Worm (Caenorhabditis elegans) whole organism, L2 larva: Measurements from ENCODE around the gene T13A10.64.

ENCODE experiments used
- C34F6.9 ChIP-seq: fragments of 150-350 bp; optimal IDR thresholded peaks from 2 replicates; lab custom pipeline; 2014; ENCODE audit warnings: missing biosample characterization, missing genetic modification characterization
- F13H6.1 ChIP-seq: sonication (generic microtip); optimal IDR thresholded peaks from 2 replicates; lab custom pipeline; 2016; ENCODE audit warnings: missing genetic modification characterization, missing compliant biosample characterization
- R02D3.7 ChIP-seq: fragments of 150-350 bp; optimal IDR thresholded peaks from 2 replicates; lab custom pipeline; 2014; ENCODE audit warnings: missing biosample characterization, missing genetic modification characterization
- Y55F3AM.14 ChIP-seq: fragments of 200-800 bp; sonication (Bioruptor generic); optimal IDR thresholded peaks from 2 replicates; lab custom pipeline; 2018; ENCODE audit warnings: mild to moderate bottlenecking, missing genetic modification characterization, missing compliant biosample characterization
- ZK546.5 ChIP-seq: sonication (generic microtip); optimal IDR thresholded peaks from 2 replicates; lab custom pipeline; 2017; ENCODE audit warnings: missing biosample characterization, missing genetic modification characterization
- alr-1 ChIP-seq: fragments of 150-350 bp; optimal IDR thresholded peaks from 2 replicates; lab custom pipeline; 2014; ENCODE audit warnings: missing biosample characterization, missing genetic modification characterization
- aly-2 ChIP-seq: fragments of 150-350 bp; optimal IDR thresholded peaks from 2 replicates; lab custom pipeline; 2014; ENCODE audit warnings: missing biosample characterization, missing genetic modification characterization
- ama-1 ChIP-seq: fragments of 150-350 bp; optimal IDR thresholded peaks from 2 replicates; lab custom pipeline; 2018; ENCODE audit warnings: inconsistent platforms
- blmp-1 ChIP-seq: sonication (generic microtip); optimal IDR thresholded peaks from 2 replicates; lab custom pipeline; 2017; ENCODE audit warnings: missing genetic modification characterization, mild to moderate bottlenecking, missing compliant biosample characterization, antibody characterized with exemption, moderate library complexity; ENCODE audit not compliant: insufficient read depth
- ceh-16 ChIP-seq: fragments of 150-350 bp; optimal IDR thresholded peaks from 2 replicates; lab custom pipeline; 2014; ENCODE audit warnings: missing biosample characterization, missing genetic modification characterization
- ceh-82 ChIP-seq: fragments of 150-350 bp; optimal IDR thresholded peaks from 2 replicates; lab custom pipeline; 2014; ENCODE audit warnings: missing biosample characterization, missing genetic modification characterization
- crh-2 ChIP-seq: sonication (generic microtip); optimal IDR thresholded peaks from 2 replicates; lab custom pipeline; 2017; ENCODE audit warnings: missing biosample characterization, missing genetic modification characterization
- dmd-4 ChIP-seq: sonication (generic microtip); optimal IDR thresholded peaks from 2 replicates; lab custom pipeline; 2017; ENCODE audit warnings: missing biosample characterization, missing genetic modification characterization
- egl-27 ChIP-seq: sonication (generic microtip); optimal IDR thresholded peaks from 3 replicates; lab custom pipeline; 2017; ENCODE audit warnings: missing biosample characterization, missing genetic modification reagents, missing genetic modification characterization
- elt-1 ChIP-seq: fragments of 150-350 bp; optimal IDR thresholded peaks from 2 replicates; lab custom pipeline; 2014; ENCODE audit warnings: missing biosample characterization, missing genetic modification characterization
- elt-3 ChIP-seq: sonication (generic microtip); optimal IDR thresholded peaks from 2 replicates; lab custom pipeline; 2017; ENCODE audit warnings: missing biosample characterization, missing genetic modification characterization
- fos-1 ChIP-seq: fragments of 150-350 bp; optimal IDR thresholded peaks from 2 replicates; lab custom pipeline; 2014; ENCODE audit warnings: missing biosample characterization, missing genetic modification characterization
- gmeb-1 ChIP-seq: fragments of 150-350 bp; optimal IDR thresholded peaks from 2 replicates; lab custom pipeline; 2014; ENCODE audit warnings: missing biosample characterization, missing genetic modification characterization
- lin-11 ChIP-seq: fragments of 150-350 bp; sonication (generic microtip); optimal IDR thresholded peaks from 2 replicates; lab custom pipeline; 2014; ENCODE audit warnings: missing biosample characterization, missing genetic modification characterization, inconsistent platforms, mixed read lengths
- lin-13 ChIP-seq: fragments of 150-350 bp; optimal IDR thresholded peaks from 2 replicates; lab custom pipeline; 2014; ENCODE audit warnings: missing biosample characterization, missing genetic modification reagents, missing genetic modification characterization
- lsy-2 ChIP-seq, 2 experiments: fragments of 150-350 bp in 1 of 2; sonication (generic microtip) in 1 of 2; optimal IDR thresholded peaks; 2 replicates each; lab custom pipeline; 2014 to 2017; ENCODE audit warnings: missing biosample characterization in 2 of 2, missing genetic modification characterization in 2 of 2
- mab-5 ChIP-seq: fragments of 150-350 bp; optimal IDR thresholded peaks from 2 replicates; lab custom pipeline; 2014; ENCODE audit warnings: missing biosample characterization, missing genetic modification characterization
- mdl-1 ChIP-seq, 2 experiments: fragments of 150-350 bp in 1 of 2; sonication (generic microtip) in 1 of 2; optimal IDR thresholded peaks; 2 replicates each; lab custom pipeline; 2017; ENCODE audit warnings: missing biosample characterization in 2 of 2, missing genetic modification characterization in 2 of 2
- nhr-10 ChIP-seq: sonication (generic microtip); optimal IDR thresholded peaks from 2 replicates; lab custom pipeline; 2017; ENCODE audit warnings: missing biosample characterization, missing genetic modification characterization
- nhr-11 ChIP-seq: fragments of 150-350 bp; optimal IDR thresholded peaks from 2 replicates; lab custom pipeline; 2014; ENCODE audit warnings: missing biosample characterization, missing genetic modification characterization
- nhr-129 ChIP-seq: fragments of 150-350 bp; optimal IDR thresholded peaks from 2 replicates; lab custom pipeline; 2014; ENCODE audit warnings: missing biosample characterization, missing genetic modification characterization
- nhr-21 ChIP-seq: fragments of 150-350 bp; optimal IDR thresholded peaks from 2 replicates; lab custom pipeline; 2014; ENCODE audit warnings: missing biosample characterization, missing genetic modification characterization
- nhr-23 ChIP-seq: fragments of 150-350 bp; optimal IDR thresholded peaks from 2 replicates; lab custom pipeline; 2014; ENCODE audit warnings: missing biosample characterization, missing genetic modification reagents, missing genetic modification characterization
- nhr-25 ChIP-seq: fragments of 150-350 bp; sonication (generic microtip); optimal IDR thresholded peaks from 3 replicates; lab custom pipeline; 2014; ENCODE audit warnings: missing biosample characterization, missing genetic modification characterization
- nhr-6 ChIP-seq: fragments of 150-350 bp; optimal IDR thresholded peaks from 2 replicates; lab custom pipeline; 2014; ENCODE audit warnings: missing biosample characterization, missing genetic modification characterization
- nhr-77 ChIP-seq: fragments of 150-350 bp; optimal IDR thresholded peaks from 2 replicates; lab custom pipeline; 2014; ENCODE audit warnings: missing biosample characterization, missing genetic modification characterization
- sem-4 ChIP-seq: fragments of 150-350 bp; optimal IDR thresholded peaks from 2 replicates; lab custom pipeline; 2014; ENCODE audit warnings: missing biosample characterization, missing genetic modification reagents, missing genetic modification characterization
- skn-1 ChIP-seq: sonication (generic microtip); optimal IDR thresholded peaks from 2 replicates; lab custom pipeline; 2017; ENCODE audit warnings: missing biosample characterization, missing genetic modification characterization
- sma-3 ChIP-seq: sonication (generic microtip); optimal IDR thresholded peaks from 2 replicates; lab custom pipeline; 2016; ENCODE audit warnings: missing genetic modification reagents, missing genetic modification characterization, missing compliant biosample characterization
- sma-9 ChIP-seq, 2 experiments: fragments of 150-350 bp in 1 of 2; sonication (generic microtip) in 1 of 2; optimal IDR thresholded peaks; 2 replicates each; lab custom pipeline; 2014 to 2016; ENCODE audit warnings: missing genetic modification characterization in 2 of 2, mild to moderate bottlenecking in 1 of 2, missing biosample characterization in 1 of 2, missing compliant biosample characterization in 1 of 2, missing genetic modification reagents in 1 of 2, moderate library complexity in 1 of 2
- snpc-4 ChIP-seq: fragments of 150-350 bp; optimal IDR thresholded peaks from 2 replicates; lab custom pipeline; 2014; ENCODE audit warnings: missing biosample characterization, missing genetic modification characterization
- unc-39 ChIP-seq: fragments of 150-350 bp; optimal IDR thresholded peaks from 2 replicates; lab custom pipeline; 2014; ENCODE audit warnings: missing biosample characterization, missing genetic modification characterization
- unc-55 ChIP-seq: fragments of 150-350 bp; sonication (generic microtip); optimal IDR thresholded peaks from 3 replicates; lab custom pipeline; 2014; ENCODE audit warnings: missing biosample characterization, missing genetic modification reagents, missing genetic modification characterization
- zag-1 ChIP-seq: fragments of 150-350 bp; optimal IDR thresholded peaks from 2 replicates; lab custom pipeline; 2014; ENCODE audit warnings: missing biosample characterization, missing genetic modification characterization
- ztf-4 ChIP-seq: fragments of 150-350 bp; optimal IDR thresholded peaks from 2 replicates; lab custom pipeline; 2014; ENCODE audit warnings: missing biosample characterization, missing genetic modification characterization

T13A10.64 gene

ce11 chrIV:6254635-6255034 lies at the start of gene T13A10.64:
Gene T13A10.64 (plus strand): TSS chrIV:6254935.
- TF ChIP-seq unc-39 (tag; lab: Kevin White, UChicago) (no peak), skn-1 (no peak), Y55F3AM.14 (GFP tag; lab: Kevin White, UChicago) (no peak), ceh-82 (tag; lab: Kevin White, UChicago) (no peak), unc-55 (GFP tag; lab: Kevin White, UChicago) (no peak), C34F6.9 (no peak), mdl-1 (tag; optimal IDR thresholded peaks at IDR 0.05; lab: Kevin White, UChicago) (no peak), ztf-4 (tag; lab: Kevin White, UChicago) (no peak), egl-27 (tag; lab: Kevin White, UChicago) (no peak), zag-1 (tag; lab: Kevin White, UChicago) (no peak), crh-2 (tag; lab: Kevin White, UChicago) (no peak), R02D3.7 (no peak), blmp-1 (no peak), elt-1 (tag; lab: Kevin White, UChicago) (no peak), nhr-23 (tag; lab: Kevin White, UChicago) (no peak), aly-2 (no peak), ZK546.5 (tag; lab: Kevin White, UChicago) (no peak)

- TF ChIP-seq crh-2 (tag; lab: Kevin White, UChicago): peak; percentile 72
- TF ChIP-seq ZK546.5 (tag; lab: Kevin White, UChicago): no peak
- TF ChIP-seq skn-1: no peak
- no peak for TF ChIP-seq dmd-4 (tag; lab: Kevin White, UChicago)
- peak; percentile 58 for TF ChIP-seq sem-4
- TF ChIP-seq nhr-77 (tag; lab: Kevin White, UChicago): no peak
- TF ChIP-seq snpc-4 (tag; lab: Kevin White, UChicago): peak; percentile 71
- TF ChIP-seq elt-3: no peak
- TF ChIP-seq nhr-6 (tag; lab: Kevin White, UChicago): peak; percentile 21
- peak; percentile 93 for TF ChIP-seq unc-55 (GFP tag; lab: Kevin White, UChicago)
- TF ChIP-seq lsy-2 (tag; optimal IDR thresholded peaks at IDR 0.05; lab: Kevin White, UChicago): peak; percentile 83 to 90
- TF ChIP-seq F13H6.1 (tag; lab: Kevin White, UChicago): peak; percentile 90
- TF ChIP-seq R02D3.7: peak; percentile 67
- TF ChIP-seq gmeb-1 (tag; lab: Kevin White, UChicago): peak; percentile 97
- TF ChIP-seq Y55F3AM.14 (GFP tag; lab: Kevin White, UChicago): peak; percentile 6
- peak; percentile 42 for TF ChIP-seq fos-1 (tag; lab: Kevin White, UChicago)
- TF ChIP-seq zag-1 (tag; lab: Kevin White, UChicago): no peak
- no peak for TF ChIP-seq ama-1 (lab: Kevin White, UChicago)
- peak; percentile 94 for TF ChIP-seq sma-9 (GFP tag; optimal IDR thresholded peaks at IDR 0.05; lab: Kevin White, UChicago)
- no peak for TF ChIP-seq sma-9 (tag; optimal IDR thresholded peaks at IDR 0.05; lab: Kevin White, UChicago)
- TF ChIP-seq lin-11: peak; percentile 62
- TF ChIP-seq ceh-82 (tag; lab: Kevin White, UChicago): no peak
- no peak for TF ChIP-seq alr-1 (tag; lab: Kevin White, UChicago)
- no peak for TF ChIP-seq ceh-16
- TF ChIP-seq lin-13 (GFP tag; lab: Kevin White, UChicago): peak; percentile 79
- peak; percentile 93 for TF ChIP-seq sma-3 (GFP tag; lab: Kevin White, UChicago)
- peak; percentile 82 for TF ChIP-seq nhr-25 (tag; lab: Kevin White, UChicago)
- peak; percentile 14 for TF ChIP-seq nhr-10
- peak; percentile 81 for TF ChIP-seq mab-5 (tag; lab: Kevin White, UChicago)
- TF ChIP-seq blmp-1: peak; percentile 22
- TF ChIP-seq nhr-21 (tag; lab: Kevin White, UChicago): peak; percentile 69
- TF ChIP-seq mdl-1 (tag; optimal IDR thresholded peaks at IDR 0.05; lab: Kevin White, UChicago): no peak
- TF ChIP-seq C34F6.9: peak; percentile 87
Observed at ce11 chrIV:6206294-6206776, 48.4 kb upstream of the T13A10.64 start, which contains the start of gene C49A9.10. Gene C49A9.10 (minus strand): TSS chrIV:6206344.

- TF ChIP-seq mdl-1 (tag; optimal IDR thresholded peaks at IDR 0.05; lab: Kevin White, UChicago) (no peak), elt-3 (no peak), skn-1 (no peak), nhr-11 (tag; lab: Kevin White, UChicago) (no peak), sma-3 (GFP tag; lab: Kevin White, UChicago) (no peak), nhr-129 (peak; percentile 39), nhr-25 (tag; lab: Kevin White, UChicago) (no peak)
Observed at ce11 chrIV:6209337-6209736, 45.4 kb upstream of the T13A10.64 start.
